Worm (Caenorhabditis elegans): ENCODE measurements around the gene iff-1.

The iff-1 gene

DNA sequence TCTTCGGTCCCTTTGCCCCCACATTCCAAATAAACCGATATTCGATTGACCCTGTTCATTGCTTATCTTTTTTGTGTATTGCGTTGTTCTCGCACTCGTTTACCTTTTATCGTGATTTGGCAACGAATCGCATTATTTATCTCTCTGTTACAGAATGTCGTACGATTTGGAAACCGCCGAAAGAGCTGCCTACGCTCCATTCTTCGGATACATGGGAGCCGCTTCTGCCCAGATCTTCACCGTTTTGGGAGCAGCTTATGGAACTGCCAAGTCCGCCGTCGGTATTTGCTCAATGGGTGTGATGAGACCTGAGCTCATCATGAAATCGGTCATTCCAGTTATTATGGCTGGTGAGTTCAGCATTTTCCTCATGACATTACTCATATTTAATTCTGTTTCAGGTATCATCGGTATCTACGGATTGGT, 35.0 kb upstream of the iff-1 start, which contains the start of gene vha-2 (continued):
- TF ChIP-seq nhr-6 (tag; optimal IDR thresholded peaks at IDR 0.05) (no peak), nhr-77 (tag; optimal IDR thresholded peaks at IDR 0.05) (no peak), nhr-41 (GFP tag; IDR thresholded peaks at IDR 0.05) (no peak), ceh-62 (tag; optimal IDR thresholded peaks at IDR 0.05) (no peak), Y48G9A.11 (GFP tag; IDR thresholded peaks at IDR 0.05) (no peak), T20F7.1 (GFP tag; optimal IDR thresholded peaks at IDR 0.05) (peak; percentile 61), Y105C5A.15 (GFP tag; IDR thresholded peaks at IDR 0.05) (no peak), ZK337.2 (GFP tag; IDR thresholded peaks at IDR 0.05) (no peak), hif-1 (tag; optimal IDR thresholded peaks at IDR 0.05) (no peak), zip-2 (tag; optimal IDR thresholded peaks at IDR 0.05) (no peak), spr-1 (tag; optimal IDR thresholded peaks at IDR 0.05) (peak; percentile 39), nhr-42 (GFP tag; IDR thresholded peaks at IDR 0.05) (no peak), lir-3 (tag; optimal IDR thresholded peaks at IDR 0.05) (no peak), madf-5 (GFP tag; IDR thresholded peaks at IDR 0.05) (0 out of 4 replicates have a peak, but pooled peaks of 1 of the 2 experiments have one; percentile 34), gei-8 (GFP tag; optimal IDR thresholded peaks at IDR 0.05) (no peak), zfp-3 (GFP tag; conservative IDR thresholded peaks at IDR 0.05) (no peak; the same call in 1 of the 2 replicates), R02D3.7 (tag; optimal IDR thresholded peaks at IDR 0.05) (no peak), lin-1 (GFP tag; IDR thresholded peaks at IDR 0.05) (peak; percentile 61), madf-9 (GFP tag; conservative IDR thresholded peaks at IDR 0.05) (peak; percentile 49; the same call in 1 of the 2 replicates), mdl-1 (tag; optimal IDR thresholded peaks at IDR 0.05) (no peak), saeg-2 (GFP tag; IDR thresholded peaks at IDR 0.05) (no peak), rbr-2 (tag; optimal IDR thresholded peaks at IDR 0.05) (no peak), zip-11 (GFP tag; IDR thresholded peaks at IDR 0.05) (no peak), tra-1 (GFP tag; IDR thresholded peaks at IDR 0.05) (peak; percentile 26; the same call in 1 of the 2 replicates), arid-1 (GFP tag; conservative IDR thresholded peaks at IDR 0.05) (peak; percentile 49), ceh-20 (GFP tag; IDR thresholded peaks at IDR 0.05) (no peak), set-16 (GFP tag; IDR thresholded peaks at IDR 0.05) (peak; percentile 23; the same call in 1 of the 2 replicates), ceh-32 (tag; optimal IDR thresholded peaks at IDR 0.05; ENCODE audit: poor library complexity) (no peak), unc-130 (GFP tag; optimal IDR thresholded peaks at IDR 0.05) (no peak), aha-1 (tag) (no peak)

ce11 chrIII:9780665-9781304, 33.8 kb upstream of the iff-1 start, which contains the start of gene vha-1:
vha-1 (plus strand) TSS chrIII:9781254.
- TF ChIP-seq F37D6.2 (tag; optimal IDR thresholded peaks at IDR 0.05) (peak; percentile 7), gei-8 (GFP tag; optimal IDR thresholded peaks at IDR 0.05) (no peak), dpl-1 (GFP tag; optimal IDR thresholded peaks at IDR 0.05) (peak; percentile 74), skn-1 (tag; optimal IDR thresholded peaks at IDR 0.05) (peak; percentile 4), T20F7.1 (GFP tag; optimal IDR thresholded peaks at IDR 0.05) (peak; percentile 81), madf-9 (GFP tag; conservative IDR thresholded peaks at IDR 0.05) (peak; percentile 69; the same call in 1 of the 2 replicates), duxl-1 (tag; optimal IDR thresholded peaks at IDR 0.05; ENCODE audit: poor library complexity) (no peak), unc-62 (GFP tag; optimal IDR thresholded peaks at IDR 0.05 in 1 of 2) (peak in 1 of 2 experiments; percentile 95), unc-62 (tag; optimal IDR thresholded peaks at IDR 0.05) (no peak), ZK546.5 (tag; optimal IDR thresholded peaks at IDR 0.05) (no peak), lsy-2 (tag; optimal IDR thresholded peaks at IDR 0.05) (peak; percentile 91 to 96), aha-1 (tag) (peak; percentile 48), fkh-10 (GFP tag; optimal IDR thresholded peaks at IDR 0.05) (peak; percentile 26), tag-97 (GFP tag; IDR thresholded peaks at IDR 0.05) (no peak), dmd-9 (GFP tag; IDR thresholded peaks at IDR 0.05) (no peak), attf-4 (tag; optimal IDR thresholded peaks at IDR 0.05) (no peak), nhr-28 (tag; optimal IDR thresholded peaks at IDR 0.05) (peak; percentile 92), F44E2.7 (GFP tag; IDR thresholded peaks at IDR 0.05) (no peak), ztf-11 (tag; optimal IDR thresholded peaks at IDR 0.05) (no peak), nhr-237 (tag; optimal IDR thresholded peaks at IDR 0.05) (no peak), Y105C5A.15 (GFP tag; IDR thresholded peaks at IDR 0.05) (no peak), nhr-42 (GFP tag; IDR thresholded peaks at IDR 0.05) (no peak; the same call in 1 of the 2 replicates), T26A8.4 (GFP tag; IDR thresholded peaks at IDR 0.05) (peak; percentile 77), fos-1 (tag; optimal IDR thresholded peaks at IDR 0.05) (peak; percentile 25), egl-43 (GFP tag; IDR thresholded peaks at IDR 0.05) (0 out of 2 replicates have a peak, but pooled peaks have one; percentile 29), R02D3.7 (tag; optimal IDR thresholded peaks at IDR 0.05) (no peak), arid-1 (GFP tag; conservative IDR thresholded peaks at IDR 0.05) (peak; percentile 44), zag-1 (tag; optimal IDR thresholded peaks at IDR 0.05) (no peak)
